Fruit fly (Drosophila melanogaster) whole organism, prepupa: ENCODE measurements around the gene CG46439.

Experiments
- Blimp-1 ChIP-seq: fragments of 200-800 bp; sonication (Bioruptor generic); optimal IDR thresholded peaks from 3 replicates; lab custom pipeline; 2017; ENCODE audit warnings: missing biosample characterization, missing genetic modification characterization, mild to moderate bottlenecking, moderate library complexity, missing genetic modification reagents
- CG10631 ChIP-seq: fragments of 200-800 bp; sonication (Bioruptor generic); optimal IDR thresholded peaks from 2 replicates; lab custom pipeline; 2016; ENCODE audit warnings: missing biosample characterization, missing genetic modification characterization
- CG11294 ChIP-seq: fragments of 200-800 bp; sonication (Bioruptor generic); IDR thresholded peaks from 2 replicates; pipeline ENCODE4 v1.3.6; 2022; ENCODE audit warnings: missing biosample characterization, missing genetic modification characterization
- CG11762 ChIP-seq: fragments of 200-800 bp; sonication (Bioruptor generic); optimal IDR thresholded peaks from 3 replicates; lab custom pipeline; 2016; ENCODE audit warnings: missing biosample characterization, missing genetic modification characterization; ENCODE audit not compliant: insufficient read depth
- CG11902 ChIP-seq: fragments of 200-800 bp; sonication (Bioruptor generic); optimal IDR thresholded peaks from 3 replicates; lab custom pipeline; 2016; ENCODE audit warnings: missing biosample characterization, missing genetic modification characterization
- CG15336 ChIP-seq: fragments of 200-800 bp; sonication (Bioruptor generic); IDR thresholded peaks from 2 replicates; pipeline ENCODE4 v1.3.6; 2022; ENCODE audit warnings: missing biosample characterization, missing genetic modification characterization
- CG1621 ChIP-seq: fragments of 200-800 bp; sonication (Bioruptor generic); optimal IDR thresholded peaks from 3 replicates; lab custom pipeline; 2018; ENCODE audit warnings: missing biosample characterization, mild to moderate bottlenecking, missing genetic modification characterization
- CG16779 ChIP-seq: fragments of 200-800 bp; sonication (Bioruptor generic); optimal IDR thresholded peaks from 3 replicates; lab custom pipeline; 2017; ENCODE audit warnings: missing biosample characterization, mild to moderate bottlenecking, missing genetic modification characterization
- CG3032 ChIP-seq: fragments of 200-800 bp; optimal IDR thresholded peaks from 2 replicates; lab custom pipeline; 2019; ENCODE audit warnings: missing biosample characterization, mild to moderate bottlenecking, missing genetic modification characterization, moderate library complexity
- CG34406 ChIP-seq: fragments of 200-800 bp; sonication (Bioruptor generic); optimal IDR thresholded peaks from 3 replicates; lab custom pipeline; 2016; ENCODE audit warnings: missing biosample characterization, missing genetic modification characterization
- CG3919 ChIP-seq: fragments of 200-800 bp; sonication (Bioruptor generic); optimal IDR thresholded peaks from 3 replicates; lab custom pipeline; 2016; ENCODE audit warnings: missing biosample characterization, missing genetic modification characterization
- CG4318 ChIP-seq: fragments of 200-800 bp; sonication (Bioruptor generic); optimal IDR thresholded peaks from 3 replicates; lab custom pipeline; 2017; ENCODE audit warnings: missing biosample characterization, mild to moderate bottlenecking, missing genetic modification characterization
- CG6792 ChIP-seq: fragments of 200-800 bp; sonication (Bioruptor generic); optimal IDR thresholded peaks from 3 replicates; lab custom pipeline; 2016; ENCODE audit warnings: missing biosample characterization, missing genetic modification characterization
- CG6808 ChIP-seq: fragments of 200-800 bp; sonication (Bioruptor generic); optimal IDR thresholded peaks from 3 replicates; lab custom pipeline; 2017; ENCODE audit warnings: missing biosample characterization, missing genetic modification characterization, mild to moderate bottlenecking, moderate library complexity, missing genetic modification reagents
- CG6854 ChIP-seq: fragments of 200-800 bp; sonication (Bioruptor generic); optimal IDR thresholded peaks from 2 replicates; lab custom pipeline; 2017; ENCODE audit warnings: missing biosample characterization, mild to moderate bottlenecking, missing genetic modification characterization
- CG7368 ChIP-seq: fragments of 200-800 bp; sonication (Bioruptor generic); optimal IDR thresholded peaks from 3 replicates; lab custom pipeline; 2016; ENCODE audit warnings: missing biosample characterization, missing genetic modification characterization
- CG8119 ChIP-seq: fragments of 200-800 bp; sonication (Bioruptor generic); IDR thresholded peaks from 3 replicates; pipeline ENCODE4 v1.3.6; 2022; ENCODE audit warnings: missing biosample characterization, missing genetic modification characterization
- CG8319 ChIP-seq: fragments of 200-800 bp; sonication (Bioruptor generic); optimal IDR thresholded peaks from 3 replicates; lab custom pipeline; 2016; ENCODE audit warnings: missing biosample characterization, missing genetic modification characterization
- Eip75B ChIP-seq: fragments of 200-800 bp; sonication (Bioruptor generic); optimal IDR thresholded peaks from 3 replicates; lab custom pipeline; 2016; ENCODE audit warnings: missing biosample characterization, missing genetic modification characterization
- Eip78C ChIP-seq: fragments of 200-800 bp; sonication (Bioruptor generic); peaks from one replicate; lab custom pipeline; 2016; ENCODE audit warnings: missing biosample characterization, missing genetic modification characterization
- Ets96B ChIP-seq: fragments of 200-800 bp; optimal IDR thresholded peaks from 2 replicates; lab custom pipeline; 2019; ENCODE audit warnings: missing biosample characterization, mild to moderate bottlenecking, missing genetic modification characterization, moderate library complexity
- Gug ChIP-seq: fragments of 200-800 bp; sonication (Bioruptor generic); IDR thresholded peaks from 2 replicates; pipeline ENCODE4 v1.3.6; 2022; ENCODE audit warnings: missing biosample characterization, missing genetic modification characterization
- Hr38 ChIP-seq: sonication (Bioruptor generic); optimal IDR thresholded peaks from 2 replicates; lab custom pipeline; 2016; ENCODE audit warnings: missing biosample characterization, missing genetic modification characterization
- OdsH ChIP-seq: fragments of 200-800 bp; sonication (Bioruptor generic); optimal IDR thresholded peaks from 3 replicates; lab custom pipeline; 2016; ENCODE audit warnings: missing biosample characterization, missing genetic modification characterization
- Smox ChIP-seq: fragments of 200-800 bp; sonication (Bioruptor generic); optimal IDR thresholded peaks from 3 replicates; lab custom pipeline; 2016; ENCODE audit warnings: missing biosample characterization, missing genetic modification characterization
- Sox102F ChIP-seq: fragments of 200-800 bp; sonication (Bioruptor generic); optimal IDR thresholded peaks from 2 replicates; lab custom pipeline; 2016; ENCODE audit warnings: missing biosample characterization, mild to moderate bottlenecking, missing genetic modification characterization
- Sox14 ChIP-seq: fragments of 200-800 bp; sonication (Bioruptor generic); optimal IDR thresholded peaks from 3 replicates; lab custom pipeline; 2016; ENCODE audit warnings: missing biosample characterization, missing genetic modification characterization
- Sox15 ChIP-seq: fragments of 200-800 bp; sonication (Bioruptor generic); optimal IDR thresholded peaks from 3 replicates; lab custom pipeline; 2016; ENCODE audit warnings: missing biosample characterization, missing genetic modification characterization
- achi ChIP-seq: fragments of 200-800 bp; sonication (Bioruptor generic); optimal IDR thresholded peaks from 3 replicates; lab custom pipeline; 2016; ENCODE audit warnings: missing biosample characterization, missing genetic modification characterization
- cyc ChIP-seq: fragments of 200-800 bp; sonication (Bioruptor generic); optimal IDR thresholded peaks from 3 replicates; lab custom pipeline; 2016; ENCODE audit warnings: missing biosample characterization, missing genetic modification characterization
- dac ChIP-seq: fragments of 200-800 bp; sonication (Bioruptor generic); optimal IDR thresholded peaks from 2 replicates; lab custom pipeline; 2017; ENCODE audit warnings: missing biosample characterization, mild to moderate bottlenecking, missing genetic modification characterization
- esn ChIP-seq: fragments of 200-800 bp; sonication (Bioruptor generic); optimal IDR thresholded peaks from 2 replicates; lab custom pipeline; 2016; ENCODE audit warnings: missing biosample characterization, mild to moderate bottlenecking, missing genetic modification characterization, moderate library complexity
- fd59A ChIP-seq: fragments of 200-800 bp; sonication (Bioruptor generic); optimal IDR thresholded peaks from 2 replicates; lab custom pipeline; 2017; ENCODE audit warnings: missing biosample characterization, mild to moderate bottlenecking, missing genetic modification characterization, missing genetic modification reagents
- fd85E ChIP-seq: fragments of 200-800 bp; sonication (Bioruptor generic); optimal IDR thresholded peaks from 3 replicates; lab custom pipeline; 2016; ENCODE audit warnings: missing biosample characterization, missing genetic modification characterization
- fkh ChIP-seq: fragments of 200-800 bp; sonication (Bioruptor generic); optimal IDR thresholded peaks from 3 replicates; lab custom pipeline; 2017; ENCODE audit warnings: missing biosample characterization, mild to moderate bottlenecking, missing genetic modification characterization, moderate library complexity
- lz ChIP-seq: fragments of 200-800 bp; sonication (Bioruptor generic); optimal IDR thresholded peaks from 3 replicates; lab custom pipeline; 2016; ENCODE audit warnings: missing biosample characterization, missing genetic modification characterization
- net ChIP-seq: fragments of 200-800 bp; sonication (Bioruptor generic); optimal IDR thresholded peaks from 3 replicates; lab custom pipeline; 2016; ENCODE audit warnings: missing biosample characterization, missing genetic modification characterization
- spab ChIP-seq: fragments of 200-800 bp; sonication (Bioruptor generic); optimal IDR thresholded peaks from 2 replicates; lab custom pipeline; 2017; ENCODE audit warnings: missing biosample characterization, mild to moderate bottlenecking, missing genetic modification characterization, missing genetic modification reagents
- ss ChIP-seq, 2 experiments: fragments of 200-800 bp; sonication (Bioruptor generic); optimal IDR thresholded peaks; 2 replicates in 1 of 2; 3 replicates in 1 of 2; lab custom pipeline; 2017 to 2018; ENCODE audit warnings: mild to moderate bottlenecking in 2 of 2, missing biosample characterization in 2 of 2, missing genetic modification characterization in 2 of 2, moderate library complexity in 1 of 2
- svp ChIP-seq: fragments of 200-800 bp; sonication (Bioruptor generic); peaks from one replicate; lab custom pipeline; 2016; ENCODE audit warnings: missing biosample characterization, missing genetic modification characterization
- topi ChIP-seq: fragments of 200-800 bp; sonication (Bioruptor generic); optimal IDR thresholded peaks from 3 replicates; lab custom pipeline; 2016; ENCODE audit warnings: missing biosample characterization, missing genetic modification characterization

Gene CG46439

DNA sequence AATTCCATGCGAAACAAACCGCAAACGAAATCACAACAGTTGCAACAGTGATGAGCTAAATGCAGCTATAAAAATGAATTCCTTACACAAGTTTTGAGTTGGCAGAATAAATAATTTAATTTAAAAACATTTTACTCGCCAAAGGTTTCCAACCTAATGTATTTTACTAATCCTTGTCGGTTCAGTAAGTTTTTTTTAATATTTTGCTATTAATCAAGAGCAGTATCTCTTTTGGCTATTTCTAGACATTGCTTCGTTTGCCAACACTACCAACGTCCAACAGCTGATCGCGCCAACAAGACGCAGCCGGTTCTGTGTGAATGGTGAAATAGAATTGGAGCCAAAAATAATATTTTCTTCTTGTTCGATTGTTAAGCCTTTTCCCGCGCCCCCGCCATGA lies 31.4 kb downstream of the CG46439 start, which contains the start of the genes CG32075, CG45101 and SuUR (continued):
- TF ChIP-seq CG1621 (tag; lab: Kevin White, UChicago) (peak; percentile 21), Sox102F (peak; percentile 81), fd85E (GFP tag; lab: Kevin White, UChicago) (no peak), Smox (no peak), ss (GFP tag; optimal IDR thresholded peaks at IDR 0.05; lab: Kevin White, UChicago) (peak; percentile 7 to 67), cyc (GFP tag; lab: Kevin White, UChicago) (peak; percentile 89), esn (GFP tag; lab: Kevin White, UChicago) (peak; percentile 92), Hr38 (peak; percentile 65), Ets96B (tag; lab: Kevin White, UChicago) (peak; percentile 75), CG3032 (tag; lab: Kevin White, UChicago) (peak; percentile 78), Sox15 (GFP tag; lab: Kevin White, UChicago) (peak; percentile 82), spab (GFP tag; lab: Kevin White, UChicago) (peak; percentile 31), Sox14 (GFP tag; lab: Kevin White, UChicago) (peak; percentile 89), fd59A (GFP tag; lab: Kevin White, UChicago) (peak; percentile 39), CG8119 (GFP tag; lab: Robert Waterston, UW) (peak; percentile 60; the same call in 2 of the 3 replicates), lz (peak; percentile 91), CG34406 (peak; percentile 82), achi (GFP tag; lab: Kevin White, UChicago) (peak; percentile 83), dac (GFP tag; lab: Kevin White, UChicago) (peak; percentile 52), Gug (GFP tag; lab: Robert Waterston, UW) (peak; percentile 79), svp (no peak), net (peak; percentile 73), CG6792 (peak; percentile 80), CG15336 (GFP tag; lab: Robert Waterston, UW) (peak; percentile 75), CG10631 (peak; percentile 89), CG3919 (GFP tag; lab: Kevin White, UChicago) (peak; percentile 76), CG11294 (GFP tag; lab: Robert Waterston, UW) (peak; percentile 80; the same call in 1 of the 2 replicates), CG16779 (tag; lab: Kevin White, UChicago) (no peak), Blimp-1 (no peak), CG8319 (peak; percentile 81), CG11902 (GFP tag; lab: Kevin White, UChicago) (peak; percentile 73), CG6808 (GFP tag; lab: Kevin White, UChicago) (no peak), CG6854 (GFP tag; lab: Kevin White, UChicago) (no peak), Eip78C (peak; percentile 92), CG4318 (GFP tag; lab: Kevin White, UChicago) (peak; percentile 68), CG7368 (peak; percentile 68), OdsH (GFP tag; lab: Kevin White, UChicago) (peak; percentile 89), CG11762 (GFP tag; lab: Kevin White, UChicago) (peak; percentile 66), topi (GFP tag; lab: Kevin White, UChicago) (peak; percentile 86)

dm6 chr3L:11062441-11062840 lies 33.6 kb downstream of the CG46439 start, which contains the start of gene CG32069:
Gene CG32069 (minus strand): TSS chr3L:11062614.
- TF ChIP-seq CG3032 (tag; lab: Kevin White, UChicago): no peak
- no peak for TF ChIP-seq CG11294 (GFP tag; lab: Robert Waterston, UW)
- no peak for TF ChIP-seq dac (GFP tag; lab: Kevin White, UChicago)
- TF ChIP-seq Gug (GFP tag; lab: Robert Waterston, UW): no peak
- TF ChIP-seq Sox102F: no peak
- TF ChIP-seq net: no peak
- no peak for TF ChIP-seq spab (GFP tag; lab: Kevin White, UChicago)
- TF ChIP-seq Eip75B: no peak
- peak; percentile 32 for TF ChIP-seq Eip78C
- TF ChIP-seq fkh (GFP tag; lab: Kevin White, UChicago): peak; percentile 5
- no peak for TF ChIP-seq Sox14 (GFP tag; lab: Kevin White, UChicago)
